Worm (Caenorhabditis elegans) whole organism, L4/young adult: Measurements from ENCODE around the gene set-1.

Experiments used
- W03F9.2 ChIP-seq: fragments of 150-350 bp; optimal IDR thresholded peaks from 2 replicates; lab custom pipeline; 2014; ENCODE audit warnings: missing biosample characterization, missing genetic modification characterization
- him-1 ChIP-seq: sonication (generic microtip); optimal IDR thresholded peaks from 2 replicates; lab custom pipeline; 2016; ENCODE audit warnings: missing genotype, missing genetic modification reagents, missing genetic modification characterization, missing compliant biosample characterization

- TF ChIP-seq him-1 (tag; lab: Kevin White, UChicago): no peak
- TF ChIP-seq W03F9.2: no peak
These were observed 19.2 kb downstream of the set-1 start, which contains the start of gene vps-16 for ce11 chrIII:6432939-6433338.
